Worm (Caenorhabditis elegans) whole organism, mixed stage, embryonic: Measurements from ENCODE around the gene C10G8.2.

Experiments
- M03D4.4 ChIP-seq: sonication (generic microtip); optimal IDR thresholded peaks from 2 replicates; lab custom pipeline; 2017; ENCODE audit warnings: mild to moderate bottlenecking, missing genetic modification characterization, missing compliant biosample characterization
- bed-3 ChIP-seq: fragments of 200-800 bp; sonication (Bioruptor generic); optimal IDR thresholded peaks from 3 replicates; lab custom pipeline; 2018; ENCODE audit warnings: mild to moderate bottlenecking, missing genetic modification characterization, moderate library complexity, missing compliant biosample characterization
- blmp-1 ChIP-seq: fragments of 150-350 bp; optimal IDR thresholded peaks from 2 replicates; lab custom pipeline; 2014; ENCODE audit warnings: missing biosample characterization, missing genetic modification characterization
- ceh-39 ChIP-seq: fragments of 150-350 bp; optimal IDR thresholded peaks from 2 replicates; lab custom pipeline; 2014; ENCODE audit warnings: missing biosample characterization, missing genetic modification characterization
- ceh-43 ChIP-seq: fragments of 200-800 bp; sonication (Bioruptor generic); optimal IDR thresholded peaks from 2 replicates; lab custom pipeline; 2018; ENCODE audit warnings: mild to moderate bottlenecking, missing genetic modification characterization, moderate library complexity, missing compliant biosample characterization
- ceh-83 ChIP-seq: fragments of 200-800 bp; sonication (Bioruptor generic); optimal IDR thresholded peaks from 2 replicates; lab custom pipeline; 2018; ENCODE audit warnings: mild to moderate bottlenecking, missing genetic modification characterization, missing compliant biosample characterization
- ces-1 ChIP-seq: fragments of 150-350 bp; optimal IDR thresholded peaks from 2 replicates; lab custom pipeline; 2014; ENCODE audit warnings: missing biosample characterization, missing genetic modification reagents, missing genetic modification characterization
- cnd-1 ChIP-seq: fragments of 200-800 bp; sonication (Bioruptor generic); optimal IDR thresholded peaks from 2 replicates; lab custom pipeline; 2018; ENCODE audit warnings: mild to moderate bottlenecking, missing genetic modification characterization, missing compliant biosample characterization
- drap-1 ChIP-seq: fragments of 200-800 bp; sonication (Bioruptor generic); optimal IDR thresholded peaks from 3 replicates; lab custom pipeline; 2018; ENCODE audit warnings: mild to moderate bottlenecking, missing genetic modification characterization, missing compliant biosample characterization
- elt-1 ChIP-seq: sonication (generic microtip); optimal IDR thresholded peaks from 2 replicates; lab custom pipeline; 2017; ENCODE audit warnings: missing genetic modification characterization, mild to moderate bottlenecking, missing compliant biosample characterization, antibody characterized with exemption, moderate library complexity, borderline replicate concordance; ENCODE audit not compliant: insufficient read depth
- elt-3 ChIP-seq: fragments of 150-350 bp; optimal IDR thresholded peaks from 2 replicates; lab custom pipeline; 2014; ENCODE audit warnings: missing biosample characterization, missing genetic modification characterization
- flh-1 ChIP-seq: fragments of 200-800 bp; sonication (Bioruptor generic); optimal IDR thresholded peaks from 2 replicates; lab custom pipeline; 2018; ENCODE audit warnings: mild to moderate bottlenecking, missing genetic modification characterization, moderate library complexity, missing compliant biosample characterization
- hlh-1 ChIP-seq: fragments of 150-350 bp; optimal IDR thresholded peaks from 2 replicates; lab custom pipeline; 2014; ENCODE audit warnings: missing biosample characterization, missing genetic modification reagents, missing genetic modification characterization
- lin-13 ChIP-seq: fragments of 150-350 bp; optimal IDR thresholded peaks from 2 replicates; lab custom pipeline; 2014; ENCODE audit warnings: missing biosample characterization, missing genetic modification characterization
- lin-32 ChIP-seq: fragments of 200-800 bp; sonication (Bioruptor generic); optimal IDR thresholded peaks from 2 replicates; lab custom pipeline; 2018; ENCODE audit warnings: mild to moderate bottlenecking, missing genetic modification characterization, missing compliant biosample characterization
- lsy-2 ChIP-seq: fragments of 150-350 bp; optimal IDR thresholded peaks from 2 replicates; lab custom pipeline; 2014; ENCODE audit warnings: missing biosample characterization, missing genetic modification characterization
- mab-5 ChIP-seq: fragments of 150-350 bp; optimal IDR thresholded peaks from 2 replicates; lab custom pipeline; 2014; ENCODE audit warnings: missing biosample characterization, missing genetic modification characterization
- mep-1 ChIP-seq: fragments of 150-350 bp; optimal IDR thresholded peaks from 2 replicates; lab custom pipeline; 2017; ENCODE audit warnings: missing biosample characterization, missing genetic modification reagents, missing genetic modification characterization, inconsistent platforms
- nhr-12 ChIP-seq: fragments of 150-350 bp; optimal IDR thresholded peaks from 2 replicates; lab custom pipeline; 2014; ENCODE audit warnings: missing biosample characterization, missing genetic modification characterization
- nhr-2 ChIP-seq: fragments of 150-350 bp; optimal IDR thresholded peaks from 2 replicates; lab custom pipeline; 2014; ENCODE audit warnings: missing biosample characterization, missing genetic modification characterization
- nhr-237 ChIP-seq: fragments of 150-350 bp; optimal IDR thresholded peaks from 2 replicates; lab custom pipeline; 2014; ENCODE audit warnings: missing biosample characterization, missing genetic modification characterization
- nhr-28 ChIP-seq: fragments of 150-350 bp; optimal IDR thresholded peaks from 2 replicates; lab custom pipeline; 2014; ENCODE audit warnings: missing biosample characterization, missing genetic modification characterization
- nhr-76 ChIP-seq: sonication (generic microtip); optimal IDR thresholded peaks from 2 replicates; lab custom pipeline; 2017; ENCODE audit warnings: missing biosample characterization, missing genetic modification characterization
- pha-4 ChIP-seq: fragments of 150-350 bp; optimal IDR thresholded peaks from 2 replicates; lab custom pipeline; 2018; ENCODE audit warnings: missing biosample characterization, missing genetic modification reagents, missing genetic modification characterization
- sem-2 ChIP-seq: fragments of 200-800 bp; sonication (Bioruptor generic); optimal IDR thresholded peaks from 2 replicates; lab custom pipeline; 2018; ENCODE audit warnings: mild to moderate bottlenecking, missing genetic modification characterization, missing compliant biosample characterization
- snpc-4 ChIP-seq: fragments of 150-350 bp; optimal IDR thresholded peaks from 2 replicates; lab custom pipeline; 2014; ENCODE audit warnings: missing biosample characterization, missing genetic modification characterization
- sptf-1 ChIP-seq: sonication (generic microtip); optimal IDR thresholded peaks from 2 replicates; lab custom pipeline; 2017; ENCODE audit warnings: mild to moderate bottlenecking, missing genetic modification characterization, moderate library complexity, missing compliant biosample characterization
- tbx-8 ChIP-seq: fragments of 200-800 bp; sonication (Bioruptor generic); optimal IDR thresholded peaks from 2 replicates; lab custom pipeline; 2018; ENCODE audit warnings: mild to moderate bottlenecking, missing genetic modification characterization, moderate library complexity, missing compliant biosample characterization
- unc-120 ChIP-seq: sonication (generic microtip); optimal IDR thresholded peaks from 2 replicates; lab custom pipeline; 2017; ENCODE audit warnings: missing genetic modification characterization, missing compliant biosample characterization; ENCODE audit not compliant: poor library complexity, severe bottlenecking
- unc-39 ChIP-seq: fragments of 150-350 bp; optimal IDR thresholded peaks from 2 replicates; lab custom pipeline; 2014; ENCODE audit warnings: missing biosample characterization, missing genetic modification characterization
- unc-62 ChIP-seq: fragments of 150-350 bp; optimal IDR thresholded peaks from 2 replicates; lab custom pipeline; 2014; ENCODE audit warnings: missing biosample characterization, missing genetic modification reagents, missing genetic modification characterization
- zip-8 ChIP-seq: fragments of 150-350 bp; optimal IDR thresholded peaks from 2 replicates; lab custom pipeline; 2014; ENCODE audit warnings: missing biosample characterization, missing genetic modification characterization

The C10G8.2 gene

ce11 chrV:5345419-5345818 lies 31.2 kb downstream of the C10G8.2 start, which contains the start of gene srg-25:
Gene srg-25, minus strand, starts transcription at chrV:5345519.
- TF ChIP-seq nhr-2 = no peak

- no peak for TF ChIP-seq ceh-83 (GFP tag; lab: Kevin White, UChicago)
- TF ChIP-seq lin-13 = no peak
- TF ChIP-seq zip-8 = no peak
- TF ChIP-seq blmp-1 = no peak
- no peak for TF ChIP-seq hlh-1 (tag; lab: Kevin White, UChicago)
- no peak for TF ChIP-seq nhr-28
- no peak for TF ChIP-seq lin-32
- no peak for TF ChIP-seq snpc-4 (tag; lab: Kevin White, UChicago)
- TF ChIP-seq elt-1 (tag; lab: Kevin White, UChicago) = no peak
- no peak for TF ChIP-seq nhr-76 (tag; lab: Kevin White, UChicago)
- TF ChIP-seq nhr-2 = no peak
- TF ChIP-seq unc-62 (GFP tag; lab: Kevin White, UChicago) = no peak
- TF ChIP-seq bed-3 = no peak
Observed at ce11 chrV:5349471-5349870, 35.3 kb downstream of the C10G8.2 start, which contains the start of gene T09D3.3. Gene T09D3.3, minus strand, starts transcription at chrV:5349571.

ce11 chrV:5351483-5351882 lies 37.3 kb downstream of the C10G8.2 start, which contains the start of gene srd-9:
Gene srd-9, plus strand, starts transcription at chrV:5351783.
- TF ChIP-seq mab-5 (tag; lab: Kevin White, UChicago) (no peak), unc-120 (tag; lab: Kevin White, UChicago) (no peak), unc-62 (GFP tag; lab: Kevin White, UChicago) (no peak), elt-1 (tag; lab: Kevin White, UChicago) (no peak), bed-3 (no peak), blmp-1 (no peak), sptf-1 (no peak), elt-3 (tag; lab: Kevin White, UChicago) (no peak), lin-13 (no peak), ceh-83 (GFP tag; lab: Kevin White, UChicago) (no peak), zip-8 (no peak), hlh-1 (tag; lab: Kevin White, UChicago) (no peak)

ce11 chrV:5358772-5359171 lies 44.6 kb downstream of the C10G8.2 start, which contains the start of gene nhr-216:
Gene nhr-216, minus strand, starts transcription at chrV:5358872.
- TF ChIP-seq M03D4.4 (tag; lab: Kevin White, UChicago) (no peak), elt-1 (tag; lab: Kevin White, UChicago) (no peak), lin-32 (no peak), mab-5 (tag; lab: Kevin White, UChicago) (no peak), ceh-39 (tag; lab: Kevin White, UChicago) (no peak), flh-1 (no peak), nhr-12 (tag; lab: Kevin White, UChicago) (no peak), ces-1 (GFP tag; lab: Kevin White, UChicago) (no peak), nhr-237 (tag; lab: Kevin White, UChicago) (no peak), unc-120 (tag; lab: Kevin White, UChicago) (no peak), tbx-8 (GFP tag; lab: Kevin White, UChicago) (no peak), bed-3 (no peak), ceh-83 (GFP tag; lab: Kevin White, UChicago) (no peak), pha-4 (tag; lab: Kevin White, UChicago) (no peak), lsy-2 (tag; lab: Kevin White, UChicago) (no peak), unc-39 (tag; lab: Kevin White, UChicago) (no peak)

ce11 chrV:5362220-5362619 lies 48.0 kb downstream of the C10G8.2 start:
- no peak for TF ChIP-seq lin-32
- no peak for TF ChIP-seq unc-62 (GFP tag; lab: Kevin White, UChicago)
- no peak for TF ChIP-seq unc-39 (tag; lab: Kevin White, UChicago)
- no peak for TF ChIP-seq M03D4.4 (tag; lab: Kevin White, UChicago)
- no peak for TF ChIP-seq tbx-8 (GFP tag; lab: Kevin White, UChicago)
- TF ChIP-seq drap-1 (GFP tag; lab: Kevin White, UChicago) = no peak
- TF ChIP-seq nhr-237 (tag; lab: Kevin White, UChicago) = no peak
- TF ChIP-seq nhr-76 (tag; lab: Kevin White, UChicago) = no peak
- TF ChIP-seq sem-2 (GFP tag; lab: Kevin White, UChicago) = no peak
- TF ChIP-seq snpc-4 (tag; lab: Kevin White, UChicago) = no peak
- no peak for TF ChIP-seq pha-4 (tag; lab: Kevin White, UChicago)
- no peak for TF ChIP-seq mep-1 (tag; lab: Kevin White, UChicago)
- no peak for TF ChIP-seq cnd-1 (tag; lab: Kevin White, UChicago)
- TF ChIP-seq ceh-43 (GFP tag; lab: Kevin White, UChicago) = no peak
- no peak for TF ChIP-seq nhr-12 (tag; lab: Kevin White, UChicago)
- TF ChIP-seq bed-3 = no peak
- TF ChIP-seq, all 35 proteins: peak for 0
